Fruit fly (Drosophila melanogaster) whole organism, embryonic: Measurements from ENCODE around the gene Non3.

Experiments
- BEAF-32 ChIP-seq: fragments of 200-800 bp; sonication (Bioruptor generic); optimal IDR thresholded peaks from 3 replicates; lab custom pipeline; 2017; ENCODE audit warnings: missing biosample characterization, missing genetic modification characterization, mild to moderate bottlenecking, moderate library complexity, missing genetic modification reagents
- Blimp-1 ChIP-seq: fragments of 200-800 bp; sonication (Bioruptor generic); optimal IDR thresholded peaks from 3 replicates; lab custom pipeline; 2018; ENCODE audit warnings: missing biosample characterization, missing genetic modification characterization, mild to moderate bottlenecking, moderate library complexity, missing genetic modification reagents
- CG11456 ChIP-seq: fragments of 200-800 bp; sonication (Bioruptor generic); IDR thresholded peaks from 3 replicates; pipeline ENCODE4 v1.3.6; 2022; ENCODE audit warnings: missing biosample characterization, missing genetic modification characterization
- CG12236 ChIP-seq: fragments of 200-800 bp; sonication (Bioruptor generic); optimal IDR thresholded peaks from 2 replicates; lab custom pipeline; 2016; ENCODE audit warnings: missing biosample characterization, missing genetic modification characterization
- CG14014 ChIP-seq: fragments of 200-800 bp; sonication (Bioruptor generic); IDR thresholded peaks from 2 replicates; pipeline ENCODE4 v1.3.6; 2022; ENCODE audit warnings: missing biosample characterization, missing genetic modification characterization
- CG2120 ChIP-seq: fragments of 200-800 bp; sonication (Bioruptor generic); optimal IDR thresholded peaks from 3 replicates; lab custom pipeline; 2016; ENCODE audit warnings: missing biosample characterization, missing genetic modification characterization
- CG31365 ChIP-seq: fragments of 200-800 bp; sonication (Bioruptor generic); optimal IDR thresholded peaks from 2 replicates; lab custom pipeline; 2018; ENCODE audit warnings: missing biosample characterization, mild to moderate bottlenecking, missing genetic modification characterization
- CG31441 ChIP-seq: fragments of 200-800 bp; sonication (Bioruptor generic); IDR thresholded peaks from 2 replicates; pipeline ENCODE4 v1.3.6; 2022; ENCODE audit warnings: missing biosample characterization, missing genetic modification characterization
- CG32767 ChIP-seq: fragments of 200-800 bp; sonication (Bioruptor generic); IDR thresholded peaks from 2 replicates; pipeline ENCODE4 v1.3.6; 2022; ENCODE audit warnings: missing biosample characterization, missing genetic modification characterization
- CG32772 ChIP-seq: fragments of 200-800 bp; sonication (Bioruptor generic); IDR thresholded peaks from 2 replicates; pipeline ENCODE4 v1.3.6; 2022; ENCODE audit warnings: missing biosample characterization, missing genetic modification characterization
- CG34376 ChIP-seq: fragments of 200-800 bp; sonication (Bioruptor generic); optimal IDR thresholded peaks from 2 replicates; lab custom pipeline; 2018; ENCODE audit warnings: missing biosample characterization, mild to moderate bottlenecking, missing genetic modification characterization
- CG3838 ChIP-seq: fragments of 200-800 bp; sonication (Bioruptor generic); optimal IDR thresholded peaks from 3 replicates; lab custom pipeline; 2016; ENCODE audit warnings: missing biosample characterization, missing genetic modification characterization
- CG4360 ChIP-seq: fragments of 200-800 bp; sonication (Bioruptor generic); IDR thresholded peaks from 2 replicates; pipeline ENCODE4 v1.3.6; 2022; ENCODE audit warnings: missing biosample characterization, missing genetic modification characterization
- CG5953 ChIP-seq: fragments of 200-800 bp; sonication (Bioruptor generic); IDR thresholded peaks from 2 replicates; pipeline ENCODE4 v1.3.6; 2022; ENCODE audit warnings: missing biosample characterization, missing genetic modification characterization
- CG7928 ChIP-seq: fragments of 200-800 bp; sonication (Bioruptor generic); optimal IDR thresholded peaks from 2 replicates; lab custom pipeline; 2017; ENCODE audit warnings: missing biosample characterization, mild to moderate bottlenecking, missing genetic modification characterization
- CG7963 ChIP-seq: fragments of 200-800 bp; sonication (Bioruptor generic); IDR thresholded peaks from 3 replicates; pipeline ENCODE4 v1.3.6; 2022; ENCODE audit warnings: missing biosample characterization, missing genetic modification characterization; ENCODE audit not compliant: partially characterized antibody
- CG8281 ChIP-seq: fragments of 200-800 bp; sonication (Bioruptor generic); optimal IDR thresholded peaks from 2 replicates; lab custom pipeline; 2018; ENCODE audit warnings: missing biosample characterization, mild to moderate bottlenecking, missing genetic modification characterization, moderate library complexity
- CG8388 ChIP-seq: fragments of 200-800 bp; sonication (Bioruptor generic); optimal IDR thresholded peaks from 2 replicates; lab custom pipeline; 2019; ENCODE audit warnings: missing biosample characterization, mild to moderate bottlenecking, missing genetic modification characterization, moderate library complexity
- CG9797 ChIP-seq: fragments of 200-800 bp; sonication (Bioruptor generic); optimal IDR thresholded peaks from 3 replicates; lab custom pipeline; 2018; ENCODE audit warnings: missing biosample characterization, mild to moderate bottlenecking, missing genetic modification characterization
- CG9817 ChIP-seq: fragments of 200-800 bp; sonication (Bioruptor generic); optimal IDR thresholded peaks from 2 replicates; lab custom pipeline; 2018; ENCODE audit warnings: missing biosample characterization, mild to moderate bottlenecking, missing genetic modification characterization, moderate library complexity
- CTCF ChIP-seq: fragments of 200-800 bp; sonication (Bioruptor generic); optimal IDR thresholded peaks from 2 replicates; lab custom pipeline; 2017; ENCODE audit warnings: missing biosample characterization, mild to moderate bottlenecking, missing genetic modification characterization, moderate library complexity
- Deaf1 ChIP-seq: fragments of 200-800 bp; optimal IDR thresholded peaks from 3 replicates; lab custom pipeline; 2019; ENCODE audit warnings: missing biosample characterization, mild to moderate bottlenecking, missing genetic modification characterization, moderate library complexity
- Dek ChIP-seq: fragments of 200-800 bp; sonication (Bioruptor generic); optimal IDR thresholded peaks from 3 replicates; lab custom pipeline; 2019; ENCODE audit warnings: missing biosample characterization, mild to moderate bottlenecking, missing genetic modification characterization, moderate library complexity
- Drgx ChIP-seq: fragments of 200-800 bp; sonication (Bioruptor generic); IDR thresholded peaks from 2 replicates; pipeline ENCODE4 v1.3.6; 2022; ENCODE audit warnings: missing biosample characterization, missing genetic modification characterization
- Ets97D ChIP-seq: fragments of 200-800 bp; sonication (Bioruptor generic); optimal IDR thresholded peaks from 3 replicates; lab custom pipeline; 2016; ENCODE audit warnings: missing biosample characterization, missing genetic modification characterization
- HmgD ChIP-seq: fragments of 200-800 bp; sonication (Bioruptor generic); optimal IDR thresholded peaks from 3 replicates; lab custom pipeline; 2016; ENCODE audit warnings: missing biosample characterization, missing genetic modification characterization
- Hr39 ChIP-seq: fragments of >200 bp; optimal IDR thresholded peaks from 2 replicates; lab custom pipeline; 2017
- Lpt ChIP-seq: fragments of >200 bp; optimal IDR thresholded peaks from 2 replicates; lab custom pipeline; 2018; ENCODE audit warnings: missing biosample characterization, missing genetic modification characterization
- MTF-1 ChIP-seq: fragments of 200-800 bp; sonication (Bioruptor generic); optimal IDR thresholded peaks from 2 replicates; lab custom pipeline; 2018; ENCODE audit warnings: missing biosample characterization, mild to moderate bottlenecking, missing genetic modification characterization, borderline replicate concordance
- Opbp ChIP-seq: fragments of 200-800 bp; sonication (Bioruptor generic); IDR thresholded peaks from 3 replicates; pipeline ENCODE4 v1.3.6; 2022; ENCODE audit warnings: missing biosample characterization, missing genetic modification characterization; ENCODE audit not compliant: partially characterized antibody
- Poxn ChIP-seq: fragments of 200-800 bp; sonication (Bioruptor generic); IDR thresholded peaks from 2 replicates; pipeline ENCODE4 v1.3.6; 2022; ENCODE audit warnings: missing biosample characterization, missing genetic modification characterization
- Rfx ChIP-seq: fragments of 200-800 bp; sonication (Bioruptor generic); IDR thresholded peaks from 2 replicates; pipeline ENCODE4 v1.3.6; 2022; ENCODE audit warnings: missing biosample characterization, missing genetic modification characterization
- ap ChIP-seq: fragments of 200-800 bp; sonication (Bioruptor generic); IDR thresholded peaks from 2 replicates; pipeline ENCODE4 v1.3.6; 2022; ENCODE audit warnings: missing biosample characterization, missing genetic modification characterization
- az2 ChIP-seq: fragments of 200-800 bp; sonication (Bioruptor generic); optimal IDR thresholded peaks from 3 replicates; lab custom pipeline; 2016; ENCODE audit warnings: missing biosample characterization, missing genetic modification characterization
- chn ChIP-seq: fragments of 200-800 bp; sonication (Bioruptor generic); optimal IDR thresholded peaks from 2 replicates; lab custom pipeline; 2016; ENCODE audit warnings: missing biosample characterization, missing genetic modification characterization
- corto ChIP-seq: fragments of 200-800 bp; sonication (Bioruptor generic); optimal IDR thresholded peaks from 2 replicates; lab custom pipeline; 2016; ENCODE audit warnings: missing biosample characterization, mild to moderate bottlenecking, missing genetic modification characterization, moderate library complexity
- en ChIP-seq: fragments of 200-800 bp; sonication (Bioruptor generic); optimal IDR thresholded peaks from 2 replicates; lab custom pipeline; 2016; ENCODE audit warnings: missing biosample characterization, missing genetic modification characterization
- grn ChIP-seq: fragments of 200-800 bp; sonication (Bioruptor generic); optimal IDR thresholded peaks from 3 replicates; lab custom pipeline; 2017; ENCODE audit warnings: missing biosample characterization, missing genetic modification characterization
- hbn ChIP-seq: fragments of 200-800 bp; sonication (Bioruptor generic); IDR thresholded peaks from 2 replicates; pipeline ENCODE4 v1.3.6; 2022; ENCODE audit warnings: missing biosample characterization, missing genetic modification characterization; ENCODE audit not compliant: partially characterized antibody
- jumu ChIP-seq: fragments of 200-800 bp; sonication (Bioruptor generic); optimal IDR thresholded peaks from 3 replicates; lab custom pipeline; 2016; ENCODE audit warnings: missing biosample characterization, missing genetic modification characterization
- lab ChIP-seq: fragments of 200-800 bp; sonication (Bioruptor generic); optimal IDR thresholded peaks from 3 replicates; lab custom pipeline; 2017; ENCODE audit warnings: missing biosample characterization, missing genetic modification characterization, mild to moderate bottlenecking, moderate library complexity, missing genetic modification reagents
- lov ChIP-seq, 2 experiments: fragments of 200-800 bp in 1 of 2; fragments of >200 bp in 1 of 2; sonication (Bioruptor generic) in 1 of 2; IDR thresholded peaks in 1 of 2; optimal IDR thresholded peaks in 1 of 2; 2 replicates in 1 of 2; 3 replicates in 1 of 2; pipeline versions ENCODE4 v1.3.6 to Lab custom; 2017 to 2022; ENCODE audit warnings: missing biosample characterization in 1 of 2, missing genetic modification characterization in 1 of 2
- nau ChIP-seq: fragments of 200-800 bp; sonication (Bioruptor generic); optimal IDR thresholded peaks from 3 replicates; lab custom pipeline; 2017; ENCODE audit warnings: missing biosample characterization, mild to moderate bottlenecking, missing genetic modification characterization, missing genetic modification reagents
- sens-2 ChIP-seq: fragments of 200-800 bp; sonication (Bioruptor generic); IDR thresholded peaks from 2 replicates; pipeline ENCODE4 v1.3.6; 2022; ENCODE audit warnings: missing biosample characterization, missing genetic modification characterization
- sima ChIP-seq: fragments of 200-800 bp; sonication (Bioruptor generic); optimal IDR thresholded peaks from 2 replicates; lab custom pipeline; 2016; ENCODE audit warnings: missing biosample characterization, missing genetic modification characterization
- ssp ChIP-seq: fragments of 200-800 bp; sonication (Bioruptor generic); IDR thresholded peaks from 2 replicates; pipeline ENCODE4 v1.3.6; 2022; ENCODE audit warnings: missing biosample characterization, missing genetic modification characterization
- sug ChIP-seq: fragments of 200-800 bp; optimal IDR thresholded peaks from 2 replicates; lab custom pipeline; 2019; ENCODE audit warnings: missing biosample characterization, mild to moderate bottlenecking, missing genetic modification characterization, moderate library complexity
- trh ChIP-seq: fragments of 200-800 bp; sonication (Bioruptor generic); optimal IDR thresholded peaks from 2 replicates; lab custom pipeline; 2016; ENCODE audit warnings: missing biosample characterization, missing genetic modification characterization
- twi ChIP-seq: fragments of 200-800 bp; optimal IDR thresholded peaks from 2 replicates; lab custom pipeline; 2019; ENCODE audit warnings: missing biosample characterization, mild to moderate bottlenecking, missing genetic modification characterization, moderate library complexity
- unc-4 ChIP-seq: fragments of 200-800 bp; sonication (Bioruptor generic); IDR thresholded peaks from 2 replicates; pipeline ENCODE4 v1.3.6; 2022; ENCODE audit warnings: missing biosample characterization, missing genetic modification characterization; ENCODE audit not compliant: partially characterized antibody
- vnd ChIP-seq: fragments of 200-800 bp; sonication (Bioruptor generic); IDR thresholded peaks from 3 replicates; pipeline ENCODE4 v1.3.6; 2022; ENCODE audit warnings: missing biosample characterization, missing genetic modification characterization; ENCODE audit not compliant: partially characterized antibody

The Non3 gene

dm6 chr3R:18220211-18220749, 3.2 kb upstream of the Non3 start, which contains the start of the genes CG7988 and CG7183 (continued):
- TF ChIP-seq CG2120 (GFP tag; lab: Kevin White, UChicago) (peak; percentile 98), CG9817 (tag; lab: Kevin White, UChicago) (peak; percentile 98), grn (GFP tag; lab: Kevin White, UChicago) (no peak), CG8388 (GFP tag; lab: Kevin White, UChicago) (peak; percentile 98), CG4360 (GFP tag; lab: Robert Waterston, UW) (peak; percentile 87), CG7928 (GFP tag; lab: Kevin White, UChicago) (peak; percentile 62), lov (optimal IDR thresholded peaks at IDR 0.05; lab: Kevin White, UChicago) (no peak), lov (GFP tag; IDR thresholded peaks at IDR 0.05; lab: Robert Waterston, UW) (peak; percentile 95), HmgD (GFP tag; lab: Kevin White, UChicago) (peak; percentile 31), nau (GFP tag; lab: Kevin White, UChicago) (no peak), CG9797 (GFP tag; lab: Kevin White, UChicago) (peak; percentile 89), ssp (GFP tag; lab: Robert Waterston, UW) (peak; percentile 95), en (peak; percentile 85), CG5953 (GFP tag; lab: Robert Waterston, UW) (peak; percentile 93), az2 (GFP tag; lab: Kevin White, UChicago) (peak; percentile 99), Dek (tag; lab: Kevin White, UChicago) (peak; percentile 98), sens-2 (peak; percentile 93), corto (GFP tag; lab: Kevin White, UChicago) (no peak), ap (GFP tag; lab: Robert Waterston, UW) (peak; percentile 98), CG32772 (peak; percentile 99), CG11456 (GFP tag; lab: Robert Waterston, UW) (peak; percentile 97), CG31365 (tag; lab: Kevin White, UChicago) (peak; percentile 60), BEAF-32 (GFP tag; lab: Kevin White, UChicago) (peak; percentile 38), CG12236 (GFP tag; lab: Kevin White, UChicago) (peak; percentile 89), sug (tag; lab: Kevin White, UChicago) (peak; percentile 96), Lpt (GFP tag; lab: Kevin White, UChicago) (no peak), Ets97D (GFP tag; lab: Kevin White, UChicago) (peak; percentile 83), hbn (GFP tag; lab: Robert Waterston, UW) (no peak), CG3838 (GFP tag; lab: Kevin White, UChicago) (peak; percentile 94), MTF-1 (GFP tag; lab: Kevin White, UChicago) (peak; percentile 84), CG31441 (GFP tag; lab: Robert Waterston, UW) (peak; percentile 97), chn (GFP tag; lab: Kevin White, UChicago) (peak; percentile 96), unc-4 (GFP tag; lab: Robert Waterston, UW) (peak; percentile 20; the same call in 1 of the 2 replicates), CG8281 (tag; lab: Kevin White, UChicago) (peak; percentile 87), Deaf1 (tag; lab: Kevin White, UChicago) (peak; percentile 84), CG34376 (peak; percentile 88), twi (tag; lab: Kevin White, UChicago) (peak; percentile 97), Hr39 (lab: Kevin White, UChicago) (no peak), Opbp (GFP tag; lab: Robert Waterston, UW) (no peak), sima (GFP tag; lab: Kevin White, UChicago) (peak; percentile 82), Poxn (peak; percentile 92), Rfx (GFP tag; lab: Robert Waterston, UW) (peak; percentile 98), CG32767 (GFP tag; lab: Robert Waterston, UW) (peak; percentile 98), CG7963 (GFP tag; lab: Robert Waterston, UW) (no peak), CTCF (GFP tag; lab: Kevin White, UChicago) (peak; percentile 60), Drgx (GFP tag; lab: Robert Waterston, UW) (peak; percentile 98), trh (GFP tag; lab: Kevin White, UChicago) (peak; percentile 95), lab (GFP tag; lab: Kevin White, UChicago) (peak; percentile 96), CG14014 (GFP tag; lab: Robert Waterston, UW) (peak; percentile 97), jumu (GFP tag; lab: Kevin White, UChicago) (peak; percentile 93), vnd (no peak), Blimp-1 (GFP tag; lab: Kevin White, UChicago) (peak; percentile 97)
